1 worm cellular context compared by ENCODE assay signal in genomic region chrV:11462963-11463453, ce11.
TF ChIP-seq lines count a peak whose summit lies in the region.

Gene zipt-16 (plus strand): TSS chrV:11463013.

TF ChIP-seq in whole organism, L1 larva, 84 proteins besides CTCF, POLR2A, EP300 and RAD21 (continued from another document):
- TF ChIP-seq ceh-82 (tag; optimal IDR thresholded peaks at IDR 0.05; lab: Kevin White, UChicago) = no peak
